Worm (Caenorhabditis elegans): ENCODE results near the gene D2045.5.

ce11 chrIII:10462935-10463548 lies 6.4 kb downstream of the D2045.5 start:
- TF ChIP-seq fkh-10 (GFP tag; optimal IDR thresholded peaks at IDR 0.05), result no peak
- TF ChIP-seq unc-3 (GFP tag; conservative IDR thresholded peaks at IDR 0.05), result no peak
- no peak for TF ChIP-seq unc-3 (tag; optimal IDR thresholded peaks at IDR 0.05)
- TF ChIP-seq ceh-6 (GFP tag; optimal IDR thresholded peaks at IDR 0.05), result no peak
- TF ChIP-seq pqm-1 (tag; optimal IDR thresholded peaks at IDR 0.05), result no peak
- TF ChIP-seq lim-6 (tag; optimal IDR thresholded peaks at IDR 0.05), result no peak
- no peak for TF ChIP-seq pat-9 (tag; optimal IDR thresholded peaks at IDR 0.05)
- TF ChIP-seq ceh-45 (GFP tag; IDR thresholded peaks at IDR 0.05), result no peak
- TF ChIP-seq ceh-30 (tag; optimal IDR thresholded peaks at IDR 0.05), result no peak
- no peak for TF ChIP-seq pag-3 (tag; optimal IDR thresholded peaks at IDR 0.05; ENCODE audit: borderline replicate concordance)

Measured in whole organism, late embryonic.